Worm (Caenorhabditis elegans): ENCODE results near the gene ccar-1.

ccar-1 gene

ce11 chrIV:14071466-14071865 is at the start of gene ccar-1:
Gene ccar-1, plus strand, starts transcription at chrIV:14071548.
- TF ChIP-seq snpc-4 (tag; optimal IDR thresholded peaks at IDR 0.05), result no peak
- peak; percentile 19 for TF ChIP-seq lin-32 (GFP tag; optimal IDR thresholded peaks at IDR 0.05)
- TF ChIP-seq bed-3 (GFP tag; optimal IDR thresholded peaks at IDR 0.05), result no peak
- TF ChIP-seq cnd-1 (tag; optimal IDR thresholded peaks at IDR 0.05), result no peak
- TF ChIP-seq unc-62 (GFP tag; optimal IDR thresholded peaks at IDR 0.05), result no peak

- peak; percentile 40 for TF ChIP-seq drap-1 (GFP tag; optimal IDR thresholded peaks at IDR 0.05)
- TF ChIP-seq zip-8 (tag; optimal IDR thresholded peaks at IDR 0.05), result no peak
- TF ChIP-seq elt-1 (tag; optimal IDR thresholded peaks at IDR 0.05; ENCODE audit: borderline replicate concordance, insufficient read depth), result peak; percentile 32
- TF ChIP-seq sptf-1 (tag; optimal IDR thresholded peaks at IDR 0.05), result peak; percentile 70
- no peak for TF ChIP-seq blmp-1 (tag; optimal IDR thresholded peaks at IDR 0.05)
- peak; percentile 81 for TF ChIP-seq ztf-11 (tag; optimal IDR thresholded peaks at IDR 0.05)
- TF ChIP-seq ces-1 (GFP tag; optimal IDR thresholded peaks at IDR 0.05), result peak; percentile 92
- TF ChIP-seq nhr-2 (tag; optimal IDR thresholded peaks at IDR 0.05), result no peak
- no peak for TF ChIP-seq unc-39 (tag; optimal IDR thresholded peaks at IDR 0.05)
- TF ChIP-seq lsy-2 (tag; optimal IDR thresholded peaks at IDR 0.05), result peak; percentile 18
- TF ChIP-seq nhr-237 (tag; optimal IDR thresholded peaks at IDR 0.05), result no peak
- TF ChIP-seq nhr-12 (tag; optimal IDR thresholded peaks at IDR 0.05), result peak; percentile 23
- TF ChIP-seq tbx-8 (GFP tag; optimal IDR thresholded peaks at IDR 0.05), result no peak
- TF ChIP-seq ceh-39 (tag; optimal IDR thresholded peaks at IDR 0.05), result no peak
- peak; percentile 27 for TF ChIP-seq M03D4.4 (tag; optimal IDR thresholded peaks at IDR 0.05)
- TF ChIP-seq lin-13 (tag; optimal IDR thresholded peaks at IDR 0.05), result peak; percentile 49
- no peak for TF ChIP-seq bed-3 (GFP tag; optimal IDR thresholded peaks at IDR 0.05)
- TF ChIP-seq ceh-43 (GFP tag; optimal IDR thresholded peaks at IDR 0.05), result peak; percentile 1
- TF ChIP-seq snpc-4 (tag; optimal IDR thresholded peaks at IDR 0.05), result no peak
- no peak for TF ChIP-seq elt-3 (tag; optimal IDR thresholded peaks at IDR 0.05)
- TF ChIP-seq flh-1 (GFP tag; optimal IDR thresholded peaks at IDR 0.05), result no peak
- peak; percentile 96 for TF ChIP-seq pha-4 (tag; optimal IDR thresholded peaks at IDR 0.05)
- no peak for TF ChIP-seq ceh-83 (GFP tag; optimal IDR thresholded peaks at IDR 0.05)
- peak; percentile 84 for TF ChIP-seq unc-62 (GFP tag; optimal IDR thresholded peaks at IDR 0.05)
- peak; percentile 87 for TF ChIP-seq unc-120 (tag; optimal IDR thresholded peaks at IDR 0.05; ENCODE audit: poor library complexity, severe bottlenecking)
- no peak for TF ChIP-seq cnd-1 (tag; optimal IDR thresholded peaks at IDR 0.05)
- TF ChIP-seq ham-2 (GFP tag; optimal IDR thresholded peaks at IDR 0.05), result peak; percentile 77
- TF ChIP-seq mls-2 (tag; optimal IDR thresholded peaks at IDR 0.05), result peak; percentile 88
- TF ChIP-seq hlh-1 (tag; optimal IDR thresholded peaks at IDR 0.05), result peak; percentile 65
- no peak for TF ChIP-seq nhr-76 (tag; optimal IDR thresholded peaks at IDR 0.05)
- TF ChIP-seq sem-2 (GFP tag; optimal IDR thresholded peaks at IDR 0.05), result no peak
- TF ChIP-seq mab-5 (tag; optimal IDR thresholded peaks at IDR 0.05), result no peak
- TF ChIP-seq mep-1 (tag; optimal IDR thresholded peaks at IDR 0.05), result peak; percentile 50
- TF ChIP-seq nhr-28 (tag; optimal IDR thresholded peaks at IDR 0.05), result no peak
- TF ChIP-seq lin-32 (GFP tag; optimal IDR thresholded peaks at IDR 0.05), result peak; percentile 19
These were observed 38.5 kb upstream of the ccar-1 start for ce11 chrIV:14032620-14033501.

ce11 chrIV:14033502-14033751 is 37.9 kb upstream of the ccar-1 start:
- TF ChIP-seq zip-8 (tag; optimal IDR thresholded peaks at IDR 0.05) (peak; percentile 5), nhr-237 (tag; optimal IDR thresholded peaks at IDR 0.05) (no peak)

Measured in whole organism, mixed stage, embryonic.